Fruit fly (Drosophila melanogaster): ENCODE results near the gene bif.

The bif gene

DNA sequence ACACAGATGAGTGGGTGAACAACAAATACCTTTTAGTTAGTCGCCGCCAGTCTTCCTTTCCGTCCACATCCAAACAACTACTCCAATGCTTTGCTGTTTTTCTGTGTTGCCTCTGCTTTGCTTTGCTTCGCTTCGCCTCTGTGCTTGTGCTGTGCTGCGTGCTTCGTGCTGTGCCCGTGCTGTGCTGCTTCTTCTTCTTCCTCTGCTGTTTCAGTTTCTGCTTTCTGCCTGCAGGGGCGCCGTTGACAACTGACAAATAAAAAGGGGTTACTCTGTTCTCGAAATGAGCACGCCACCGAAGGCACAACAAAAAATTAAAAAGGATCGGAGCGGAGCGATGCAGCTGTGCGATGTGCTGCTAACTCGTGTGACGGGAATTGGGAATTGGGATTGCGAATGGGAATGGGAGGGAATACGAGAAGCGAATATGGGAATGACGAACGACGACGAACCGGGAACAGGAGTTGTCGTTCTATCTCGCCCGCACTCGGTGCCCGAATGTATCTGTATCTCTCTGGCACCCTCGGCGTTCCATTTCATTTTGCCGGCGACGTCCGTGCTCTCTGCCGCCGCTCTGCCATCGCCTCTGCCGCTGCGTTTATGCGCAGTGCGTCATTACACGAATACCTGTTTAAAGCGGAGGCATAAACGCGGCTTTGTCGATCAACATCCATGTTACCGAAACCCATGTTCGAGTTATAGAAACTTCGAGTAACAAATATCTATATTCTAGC lies 35.9 kb downstream of the bif start (continued):
- TF ChIP-seq Sry-δ (GFP tag; optimal IDR thresholded peaks at IDR 0.05), result peak; percentile 40
- no peak for TF ChIP-seq gce (GFP tag; IDR thresholded peaks at IDR 0.05)
- no peak for TF ChIP-seq CG31388 (GFP tag; optimal IDR thresholded peaks at IDR 0.05)
- peak; percentile 50 for TF ChIP-seq HLH3B (GFP tag; IDR thresholded peaks at IDR 0.05)
- TF ChIP-seq inv (GFP tag; IDR thresholded peaks at IDR 0.05; ENCODE audit: partially characterized antibody), result no peak
- TF ChIP-seq amos (GFP tag; IDR thresholded peaks at IDR 0.05; ENCODE audit: partially characterized antibody), result peak; percentile 57; the same call in 1 of the 2 replicates
- peak; percentile 75 for TF ChIP-seq shn (GFP tag; optimal IDR thresholded peaks at IDR 0.05)
- TF ChIP-seq CG14860 (GFP tag; IDR thresholded peaks at IDR 0.05; ENCODE audit: partially characterized antibody), result no peak
- TF ChIP-seq Blimp-1 (GFP tag; optimal IDR thresholded peaks at IDR 0.05), result peak; percentile 40
- peak; percentile 60 for TF ChIP-seq Abd-B (GFP tag; optimal IDR thresholded peaks at IDR 0.05)
- TF ChIP-seq CG12659 (GFP tag; optimal IDR thresholded peaks at IDR 0.05), result peak; percentile 75
- peak; percentile 52 for TF ChIP-seq CG12391 (tag; optimal IDR thresholded peaks at IDR 0.05)
- TF ChIP-seq CrebB (tag; optimal IDR thresholded peaks at IDR 0.05), result no peak

DNA sequence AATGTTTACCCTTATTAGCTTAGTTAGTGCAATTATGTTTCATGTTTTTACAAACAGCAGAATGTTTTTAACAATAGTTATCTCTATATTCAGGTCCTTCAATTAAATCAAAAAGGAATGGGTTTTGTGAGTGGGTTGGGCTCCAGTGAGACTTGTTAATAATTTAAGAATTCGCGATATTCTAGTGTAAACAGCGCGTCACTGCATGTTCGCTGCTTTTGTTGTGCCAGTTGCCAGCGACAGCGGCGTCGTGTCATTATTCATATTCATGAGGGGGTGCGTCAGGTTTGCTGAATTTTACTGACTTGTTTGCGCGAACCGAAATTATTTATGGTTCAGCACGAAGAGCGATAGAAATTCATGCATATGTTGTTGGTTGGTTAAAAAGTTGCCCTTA lies 36.5 kb downstream of the bif start, which contains the start of gene Amun:
Gene Amun (minus strand): TSS at position 303 of the 397 bp plus-strand sequence.
- TF ChIP-seq sob (GFP tag; IDR thresholded peaks at IDR 0.05) (peak; percentile 28), crc (GFP tag; optimal IDR thresholded peaks at IDR 0.05) (no peak), CG3847 (GFP tag; IDR thresholded peaks at IDR 0.05) (0 out of 2 replicates have a peak, but pooled peaks have one; percentile 13), CG3065 (GFP tag; optimal IDR thresholded peaks at IDR 0.05) (no peak), so (GFP tag; IDR thresholded peaks at IDR 0.05) (no peak), CG10959 (GFP tag; IDR thresholded peaks at IDR 0.05) (no peak), zfh2 (GFP tag; optimal IDR thresholded peaks at IDR 0.05) (peak; percentile 49), CG1529 (GFP tag; optimal IDR thresholded peaks at IDR 0.05) (no peak), CG6813 (GFP tag; optimal IDR thresholded peaks at IDR 0.05) (peak; percentile 44), CG8281 (tag; optimal IDR thresholded peaks at IDR 0.05) (no peak), ranshi (GFP tag; IDR thresholded peaks at IDR 0.05) (peak; percentile 21; the same call in 1 of the 2 replicates), CG11695 (GFP tag; IDR thresholded peaks at IDR 0.05) (no peak), onecut (GFP tag; IDR thresholded peaks at IDR 0.05) (no peak), Atf3 (GFP tag; optimal IDR thresholded peaks at IDR 0.05) (peak; percentile 2), slou (GFP tag; optimal IDR thresholded peaks at IDR 0.05) (peak; percentile 42), pzg (GFP tag; optimal IDR thresholded peaks at IDR 0.05) (no peak), CG13123 (GFP tag; optimal IDR thresholded peaks at IDR 0.05) (no peak), CG6765 (GFP tag; optimal IDR thresholded peaks at IDR 0.05) (no peak), Fer2 (tag; optimal IDR thresholded peaks at IDR 0.05) (no peak), prd (optimal IDR thresholded peaks at IDR 0.05) (no peak), prd (GFP tag; IDR thresholded peaks at IDR 0.05) (peak; percentile 45), CG1603 (tag; optimal IDR thresholded peaks at IDR 0.05) (no peak), Ets65A (GFP tag) (peak; percentile 90), Aef1 (GFP tag; IDR thresholded peaks at IDR 0.05) (peak; percentile 21; the same call in 1 of the 3 replicates), CG7372 (GFP tag; IDR thresholded peaks at IDR 0.05) (no peak), CG12391 (tag; optimal IDR thresholded peaks at IDR 0.05) (peak; percentile 4), Sin3A (optimal IDR thresholded peaks at IDR 0.05) (no peak), CTCF (GFP tag; optimal IDR thresholded peaks at IDR 0.05) (no peak), stwl (tag; optimal IDR thresholded peaks at IDR 0.05) (no peak), CG9797 (GFP tag; optimal IDR thresholded peaks at IDR 0.05) (no peak), CG5180 (GFP tag; optimal IDR thresholded peaks at IDR 0.05) (no peak), Pdp1 (GFP tag; optimal IDR thresholded peaks at IDR 0.05) (peak in 1 of 2 experiments; percentile 35), NfI (GFP tag; optimal IDR thresholded peaks at IDR 0.05) (peak; percentile 32), yki (optimal IDR thresholded peaks at IDR 0.05) (no peak), Sry-β (GFP tag; optimal IDR thresholded peaks at IDR 0.05) (no peak), gce (GFP tag; IDR thresholded peaks at IDR 0.05) (no peak), CG31388 (GFP tag; optimal IDR thresholded peaks at IDR 0.05) (peak; percentile 18), CG12744 (GFP tag; optimal IDR thresholded peaks at IDR 0.05) (peak; percentile 35), CG12299 (tag; optimal IDR thresholded peaks at IDR 0.05) (no peak), CG12219 (GFP tag; optimal IDR thresholded peaks at IDR 0.05) (no peak)

Data from whole organism, embryonic.